Worm (Caenorhabditis elegans) whole organism, midembryonic: Measurements from ENCODE around the gene F26A1.9.

Source experiments
- T22C8.4 ChIP-seq: fragments of 200-800 bp; sonication (Bioruptor generic); IDR thresholded peaks from 2 replicates; pipeline ENCODE4 v1.3.6; 2022; ENCODE audit warnings: missing genetic modification characterization, missing compliant biosample characterization
- cog-1 ChIP-seq: sonication (generic microtip); optimal IDR thresholded peaks from 2 replicates; lab custom pipeline; 2016; ENCODE audit warnings: missing genetic modification characterization, missing compliant biosample characterization
- flt-1 ChIP-seq: fragments of 200-800 bp; sonication (Bioruptor generic); IDR thresholded peaks from 2 replicates; pipeline ENCODE4 v1.3.6; 2022; ENCODE audit warnings: missing genetic modification characterization, missing compliant biosample characterization
- klf-2 ChIP-seq: fragments of 200-800 bp; sonication (Bioruptor generic); conservative IDR thresholded peaks from 2 replicates; pipeline ENCODE4 v1.3.6; 2022; ENCODE audit warnings: missing genetic modification reagents, missing genetic modification characterization, missing compliant biosample characterization
- med-1 ChIP-seq: sonication (generic microtip); optimal IDR thresholded peaks from 2 replicates; lab custom pipeline; 2017; ENCODE audit warnings: missing genetic modification characterization, mild to moderate bottlenecking, missing compliant biosample characterization, antibody characterized with exemption, missing genetic modification reagents; ENCODE audit not compliant: insufficient read depth
- ref-1 ChIP-seq: fragments of 200-800 bp; sonication (Bioruptor generic); conservative IDR thresholded peaks from 2 replicates; pipeline ENCODE4 v1.3.6; 2022; ENCODE audit warnings: missing genetic modification reagents, missing genetic modification characterization, missing compliant biosample characterization
- tab-1 ChIP-seq: fragments of 200-800 bp; sonication (Bioruptor generic); IDR thresholded peaks from 2 replicates; pipeline ENCODE4 v1.3.6; 2022; ENCODE audit warnings: missing genetic modification characterization, missing compliant biosample characterization
- ztf-23 ChIP-seq: fragments of 200-800 bp; sonication (Bioruptor generic); IDR thresholded peaks from 2 replicates; pipeline ENCODE4 v1.3.6; 2022; ENCODE audit warnings: missing genetic modification reagents, missing genetic modification characterization, missing compliant biosample characterization
- ztf-29 ChIP-seq: fragments of 200-800 bp; sonication (Bioruptor generic); IDR thresholded peaks from 2 replicates; pipeline ENCODE4 v1.3.6; 2022; ENCODE audit warnings: missing genetic modification reagents, missing genetic modification characterization, missing compliant biosample characterization

Gene F26A1.9

DNA sequence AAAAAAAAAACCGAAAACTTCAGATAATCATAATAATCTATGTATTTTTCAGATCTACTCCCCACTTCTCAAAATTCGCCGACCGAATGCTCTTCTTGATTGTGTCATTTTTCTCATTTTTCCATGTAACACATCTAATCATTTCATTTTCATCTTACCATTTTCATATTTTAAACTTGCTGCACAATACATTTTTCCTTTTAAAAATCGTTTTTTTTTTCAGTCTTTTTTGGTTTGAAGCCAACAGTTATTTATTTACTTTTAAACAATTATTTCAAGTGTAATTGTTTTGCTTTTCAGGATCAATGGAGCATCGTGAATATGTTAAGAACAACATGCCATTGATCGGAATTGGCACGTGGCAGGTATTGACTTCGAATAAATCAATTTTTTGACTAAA is 29.7 kb upstream of the F26A1.9 start, which contains the start of gene C35D10.6:
Gene C35D10.6 (plus strand): TSS at position 301 of the 400 bp plus-strand sequence.
- no peak for TF ChIP-seq ztf-23 (GFP tag; lab: Robert Waterston, UW)
- no peak for TF ChIP-seq cog-1 (tag; lab: Kevin White, UChicago)
- no peak for TF ChIP-seq ref-1
- TF ChIP-seq ztf-29 = no peak
- no peak for TF ChIP-seq tab-1
- no peak for TF ChIP-seq klf-2 (GFP tag; lab: Robert Waterston, UW)
- no peak for TF ChIP-seq med-1 (GFP tag; lab: Kevin White, UChicago)
- no peak for TF ChIP-seq T22C8.4
- no peak for TF ChIP-seq flt-1

DNA sequence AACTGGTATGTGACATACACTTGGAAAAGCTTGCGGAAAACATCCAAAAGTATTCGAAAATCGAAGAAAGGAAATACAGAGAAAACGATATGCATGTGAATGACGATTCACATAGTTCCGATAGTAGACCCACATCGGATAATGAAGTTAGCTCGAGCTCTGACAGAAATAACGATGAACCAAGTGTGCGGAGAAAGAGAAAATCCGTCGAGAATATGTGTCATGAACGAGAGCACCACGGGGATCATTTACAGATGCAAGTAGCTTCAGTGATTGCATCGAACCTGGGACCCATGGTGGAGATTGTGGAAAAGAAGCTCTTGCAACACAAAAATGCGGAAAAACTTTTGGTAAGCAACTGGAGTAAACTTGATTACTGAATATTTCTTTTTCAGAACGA is 27.7 kb upstream of the F26A1.9 start:
- TF ChIP-seq med-1 (GFP tag; lab: Kevin White, UChicago) (no peak), flt-1 (no peak), ref-1 (no peak), T22C8.4 (no peak), ztf-29 (no peak), klf-2 (GFP tag; lab: Robert Waterston, UW) (no peak), ztf-23 (GFP tag; lab: Robert Waterston, UW) (no peak)

- TF ChIP-seq ref-1 = no peak
Observed at ce11 chrIII:4856109-4856508, 26.8 kb upstream of the F26A1.9 start, which contains the start of gene C35D10.7. C35D10.7 (plus strand) TSS chrIII:4856193.

ce11 chrIII:4854918-4855317 is 25.6 kb upstream of the F26A1.9 start, which contains the start of gene C35D10.8:
C35D10.8 (plus strand) TSS chrIII:4855218.
- TF ChIP-seq T22C8.4 (no peak), ref-1 (no peak), ztf-23 (GFP tag; lab: Robert Waterston, UW) (no peak), tab-1 (no peak), ztf-29 (no peak), klf-2 (GFP tag; lab: Robert Waterston, UW) (no peak), cog-1 (tag; lab: Kevin White, UChicago) (no peak), flt-1 (no peak), med-1 (GFP tag; lab: Kevin White, UChicago) (no peak)

ce11 chrIII:4852025-4852424 is 22.7 kb upstream of the F26A1.9 start, which contains the start of gene ced-4:
ced-4 (plus strand) TSS chrIII:4852325.
- TF ChIP-seq cog-1 (tag; lab: Kevin White, UChicago) (no peak), klf-2 (GFP tag; lab: Robert Waterston, UW) (no peak), med-1 (GFP tag; lab: Kevin White, UChicago) (no peak), ref-1 (no peak), flt-1 (no peak), ztf-23 (GFP tag; lab: Robert Waterston, UW) (no peak), T22C8.4 (no peak), ztf-29 (no peak)

- TF ChIP-seq ztf-29 = no peak
- TF ChIP-seq ref-1 = no peak
Observed at ce11 chrIII:4850139-4850538, 20.8 kb upstream of the F26A1.9 start, which contains the start of gene F26A1.1. F26A1.1 (plus strand) TSS chrIII:4850507.

- no peak for TF ChIP-seq flt-1
- TF ChIP-seq ztf-29 = no peak
- TF ChIP-seq cog-1 (tag; lab: Kevin White, UChicago) = no peak
- TF ChIP-seq ref-1 = no peak
- no peak for TF ChIP-seq med-1 (GFP tag; lab: Kevin White, UChicago)
- TF ChIP-seq ztf-23 (GFP tag; lab: Robert Waterston, UW) = no peak
- TF ChIP-seq klf-2 (GFP tag; lab: Robert Waterston, UW) = no peak
- no peak for TF ChIP-seq tab-1
- TF ChIP-seq T22C8.4 = no peak
Observed at ce11 chrIII:4849739-4850138, 20.4 kb upstream of the F26A1.9 start, which contains the start of gene nonu-1. nonu-1 (minus strand) TSS chrIII:4849907.

DNA sequence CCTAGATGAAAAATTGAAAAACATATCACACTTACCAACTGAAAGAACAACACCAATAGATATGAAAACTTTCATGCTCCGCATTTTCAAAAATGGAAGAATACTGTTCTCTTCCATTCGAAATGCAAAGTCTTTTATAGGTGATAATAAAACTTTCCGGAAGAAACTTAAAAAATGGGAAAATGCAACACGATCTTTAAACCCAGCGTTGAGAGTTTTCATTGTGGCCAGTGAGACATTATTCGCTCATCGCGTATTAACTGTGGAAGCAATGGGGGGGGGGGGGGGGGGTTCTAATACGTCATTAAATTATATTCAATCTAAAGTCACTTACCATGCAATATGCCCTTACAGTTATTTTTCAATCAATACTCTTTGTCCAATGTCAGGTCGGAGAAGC is 15.0 kb upstream of the F26A1.9 start, which contains the start of the genes clec-157 and fkh-5:
Gene clec-157 (minus strand): TSS at position 101 of the 400 bp plus-strand sequence.
Gene fkh-5 (plus strand): TSS at position 336 of the 400 bp plus-strand sequence.
- TF ChIP-seq cog-1 (tag; lab: Kevin White, UChicago) = no peak
- TF ChIP-seq ztf-23 (GFP tag; lab: Robert Waterston, UW) = no peak
- TF ChIP-seq ref-1 = no peak
- TF ChIP-seq klf-2 (GFP tag; lab: Robert Waterston, UW) = no peak
- no peak for TF ChIP-seq flt-1
- TF ChIP-seq ztf-29 = no peak
- TF ChIP-seq med-1 (GFP tag; lab: Kevin White, UChicago) = no peak
- TF ChIP-seq T22C8.4 = no peak
- no peak for TF ChIP-seq tab-1

ce11 chrIII:4842173-4842572 is 12.8 kb upstream of the F26A1.9 start, which contains the start of gene clec-156:
clec-156 (minus strand) TSS chrIII:4842273.
- TF ChIP-seq klf-2 (GFP tag; lab: Robert Waterston, UW) (no peak), flt-1 (no peak), ztf-23 (GFP tag; lab: Robert Waterston, UW) (no peak), ref-1 (no peak), tab-1 (no peak), med-1 (GFP tag; lab: Kevin White, UChicago) (no peak), cog-1 (tag; lab: Kevin White, UChicago) (no peak), ztf-29 (no peak), T22C8.4 (no peak)

ce11 chrIII:4837429-4837828 is 8.1 kb upstream of the F26A1.9 start, which contains the start of the genes acbp-7 and F26A1.19:
acbp-7 (plus strand) TSS chrIII:4837729.
F26A1.19 (plus strand) TSS chrIII:4837731.
- TF ChIP-seq cog-1 (tag; lab: Kevin White, UChicago) = no peak
- no peak for TF ChIP-seq flt-1
- no peak for TF ChIP-seq ref-1
- no peak for TF ChIP-seq med-1 (GFP tag; lab: Kevin White, UChicago)
- no peak for TF ChIP-seq ztf-29
- TF ChIP-seq T22C8.4 = no peak
- no peak for TF ChIP-seq ztf-23 (GFP tag; lab: Robert Waterston, UW)
- no peak for TF ChIP-seq klf-2 (GFP tag; lab: Robert Waterston, UW)
- TF ChIP-seq tab-1 = no peak

DNA sequence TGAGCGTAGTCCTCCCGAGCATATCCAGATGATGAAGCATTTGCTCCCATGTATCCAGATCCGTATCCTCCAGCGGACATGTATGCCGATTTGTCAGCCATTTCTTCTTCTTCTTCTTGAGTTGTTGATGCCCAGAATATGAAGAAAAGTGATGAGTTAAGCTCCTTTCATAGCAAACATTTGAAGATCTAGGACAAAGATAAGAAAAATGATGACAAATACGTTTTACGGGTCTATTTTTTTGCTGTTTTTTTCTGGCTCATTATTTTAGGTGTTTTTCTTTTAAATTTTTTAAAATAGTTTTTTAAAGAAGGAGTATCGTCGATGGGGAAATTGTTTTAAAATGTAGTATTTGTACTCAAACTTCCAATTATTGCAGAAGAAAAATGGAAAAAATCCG is 867 bp upstream of the F26A1.9 start, which contains the start of gene nspd-9:
Gene nspd-9 (minus strand): TSS at position 101 of the 400 bp plus-strand sequence.
- TF ChIP-seq klf-2 (GFP tag; lab: Robert Waterston, UW) = no peak
- no peak for TF ChIP-seq ztf-23 (GFP tag; lab: Robert Waterston, UW)
- no peak for TF ChIP-seq ztf-29
- TF ChIP-seq cog-1 (tag; lab: Kevin White, UChicago) = no peak
- TF ChIP-seq ref-1 = no peak
- TF ChIP-seq tab-1 = no peak
- TF ChIP-seq med-1 (GFP tag; lab: Kevin White, UChicago) = no peak
- no peak for TF ChIP-seq T22C8.4
- TF ChIP-seq flt-1 = no peak
